Worm (Caenorhabditis elegans): ENCODE results near the gene gna-1.

DNA sequence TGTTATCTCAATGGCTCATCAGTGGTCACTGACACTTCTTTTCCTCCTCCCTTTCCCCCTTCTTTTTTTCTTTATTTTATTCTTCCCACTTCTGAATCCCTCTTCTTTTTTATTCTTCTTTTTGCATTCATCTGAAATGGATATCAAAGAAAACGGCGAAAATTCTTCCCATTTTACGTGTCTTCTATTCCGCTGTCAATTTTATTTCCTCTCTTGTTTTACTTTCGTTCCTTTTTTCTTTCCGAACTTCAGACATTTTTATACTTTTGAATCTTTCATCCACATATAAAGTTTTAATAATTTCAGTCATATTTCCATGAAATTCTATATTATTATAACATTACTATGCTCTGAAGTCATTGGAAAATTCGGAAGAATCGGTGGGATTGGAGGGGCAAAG, 32.7 kb downstream of the gna-1 start, which contains the start of gene B0024.3:
- TF ChIP-seq blmp-1 (tag; optimal IDR thresholded peaks at IDR 0.05) (no peak), unc-62 (GFP tag; optimal IDR thresholded peaks at IDR 0.05) (no peak), elt-3 (tag; optimal IDR thresholded peaks at IDR 0.05) (no peak), lsy-2 (tag; optimal IDR thresholded peaks at IDR 0.05) (no peak)
